Fruit fly (Drosophila melanogaster): ENCODE results near the gene FRG1.

- TF ChIP-seq CG11617 (GFP tag; optimal IDR thresholded peaks at IDR 0.05) (no peak), ovo (GFP tag; optimal IDR thresholded peaks at IDR 0.05) (no peak), CG5204 (GFP tag; optimal IDR thresholded peaks at IDR 0.05) (no peak), CG7045 (GFP tag; optimal IDR thresholded peaks at IDR 0.05) (no peak), cic (GFP tag; optimal IDR thresholded peaks at IDR 0.05) (no peak), Hr96 (GFP tag; optimal IDR thresholded peaks at IDR 0.05) (no peak)
Observed at dm6 chr3L:20342334-20342733, 45.6 kb upstream of the FRG1 start, which contains the start of gene Spn77Bc.
